Fruit fly (Drosophila melanogaster) whole organism, embryonic: ENCODE results near the gene yellow-e3.
A peak's percentile ranks its signal among the peaks of the same experiment; 100 is the strongest.

Experiments
- Bgb ChIP-seq: fragments of 200-800 bp; sonication (Bioruptor generic); IDR thresholded peaks from 2 replicates; pipeline ENCODE4 v1.3.6; 2022; ENCODE audit warnings: missing biosample characterization, missing genetic modification characterization; ENCODE audit not compliant: partially characterized antibody
- CG10462 ChIP-seq: fragments of 200-800 bp; sonication (Bioruptor generic); optimal IDR thresholded peaks from 2 replicates; lab custom pipeline; 2016; ENCODE audit warnings: missing biosample characterization, missing genetic modification characterization
- CG1233 ChIP-seq: fragments of 200-800 bp; sonication (Bioruptor generic); optimal IDR thresholded peaks from 4 replicates; lab custom pipeline; 2018; ENCODE audit warnings: missing biosample characterization, mild to moderate bottlenecking, missing genetic modification characterization
- CG12391 ChIP-seq: fragments of 200-800 bp; sonication (Bioruptor generic); optimal IDR thresholded peaks from 3 replicates; lab custom pipeline; 2018; ENCODE audit warnings: missing biosample characterization, mild to moderate bottlenecking, missing genetic modification characterization, moderate library complexity
- CG12744 ChIP-seq: fragments of 200-800 bp; sonication (Bioruptor generic); optimal IDR thresholded peaks from 2 replicates; lab custom pipeline; 2016; ENCODE audit warnings: missing biosample characterization, missing genetic modification characterization
- CG13287 ChIP-seq: fragments of 200-800 bp; sonication (Bioruptor generic); IDR thresholded peaks from 2 replicates; pipeline ENCODE4 v1.3.6; 2022; ENCODE audit warnings: missing biosample characterization, missing genetic modification characterization; ENCODE audit not compliant: partially characterized antibody
- CG14441 ChIP-seq: fragments of 200-800 bp; sonication (Bioruptor generic); IDR thresholded peaks from 2 replicates; pipeline ENCODE4 v1.3.6; 2022; ENCODE audit warnings: missing biosample characterization, missing genetic modification characterization
- CG16815 ChIP-seq: fragments of 200-800 bp; sonication (Bioruptor generic); optimal IDR thresholded peaks from 3 replicates; lab custom pipeline; 2017; ENCODE audit warnings: missing biosample characterization, mild to moderate bottlenecking, missing genetic modification characterization
- CG17361 ChIP-seq: fragments of 200-800 bp; sonication (Bioruptor generic); IDR thresholded peaks from 3 replicates; pipeline ENCODE4 v1.3.6; 2022; ENCODE audit warnings: missing biosample characterization, missing genetic modification characterization
- CG18011 ChIP-seq: fragments of 200-800 bp; sonication (Bioruptor generic); optimal IDR thresholded peaks from 2 replicates; lab custom pipeline; 2017; ENCODE audit warnings: missing biosample characterization, missing genetic modification characterization, mild to moderate bottlenecking, moderate library complexity, missing genotype
- CG2875 ChIP-seq: fragments of 200-800 bp; sonication (Bioruptor generic); optimal IDR thresholded peaks from 2 replicates; lab custom pipeline; 2017; ENCODE audit warnings: missing biosample characterization, mild to moderate bottlenecking, missing genetic modification characterization, missing genetic modification reagents
- CG31441 ChIP-seq: fragments of 200-800 bp; sonication (Bioruptor generic); IDR thresholded peaks from 2 replicates; pipeline ENCODE4 v1.3.6; 2022; ENCODE audit warnings: missing biosample characterization, missing genetic modification characterization
- CG34376 ChIP-seq: fragments of 200-800 bp; sonication (Bioruptor generic); optimal IDR thresholded peaks from 2 replicates; lab custom pipeline; 2018; ENCODE audit warnings: missing biosample characterization, mild to moderate bottlenecking, missing genetic modification characterization
- CG4707 ChIP-seq: fragments of 200-800 bp; sonication (Bioruptor generic); optimal IDR thresholded peaks from 2 replicates; lab custom pipeline; 2018; ENCODE audit warnings: missing biosample characterization, mild to moderate bottlenecking, missing genetic modification characterization, moderate library complexity
- CG7786 ChIP-seq: fragments of 200-800 bp; sonication (Bioruptor generic); optimal IDR thresholded peaks from 2 replicates; lab custom pipeline; 2016; ENCODE audit warnings: missing biosample characterization, missing genetic modification characterization
- CG7963 ChIP-seq: fragments of 200-800 bp; sonication (Bioruptor generic); IDR thresholded peaks from 3 replicates; pipeline ENCODE4 v1.3.6; 2022; ENCODE audit warnings: missing biosample characterization, missing genetic modification characterization; ENCODE audit not compliant: partially characterized antibody
- CG7987 ChIP-seq: fragments of 200-800 bp; sonication (Bioruptor generic); optimal IDR thresholded peaks from 2 replicates; lab custom pipeline; 2018; ENCODE audit warnings: missing biosample characterization, mild to moderate bottlenecking, missing genetic modification characterization, moderate library complexity
- CG8359 ChIP-seq: fragments of 200-800 bp; sonication (Bioruptor generic); optimal IDR thresholded peaks from 2 replicates; lab custom pipeline; 2017; ENCODE audit warnings: missing biosample characterization, mild to moderate bottlenecking, missing genetic modification characterization, borderline replicate concordance
- CG8388 ChIP-seq: fragments of 200-800 bp; sonication (Bioruptor generic); optimal IDR thresholded peaks from 2 replicates; lab custom pipeline; 2019; ENCODE audit warnings: missing biosample characterization, mild to moderate bottlenecking, missing genetic modification characterization, moderate library complexity
- CG8944 ChIP-seq: fragments of 200-800 bp; sonication (Bioruptor generic); optimal IDR thresholded peaks from 3 replicates; lab custom pipeline; 2016; ENCODE audit warnings: missing biosample characterization, missing genetic modification characterization
- Ets97D ChIP-seq: fragments of 200-800 bp; sonication (Bioruptor generic); optimal IDR thresholded peaks from 3 replicates; lab custom pipeline; 2016; ENCODE audit warnings: missing biosample characterization, missing genetic modification characterization
- Max ChIP-seq: fragments of 200-800 bp; sonication (Bioruptor generic); optimal IDR thresholded peaks from 2 replicates; lab custom pipeline; 2016; ENCODE audit warnings: missing biosample characterization, mild to moderate bottlenecking, missing genetic modification characterization
- Mes4 ChIP-seq: fragments of 200-800 bp; sonication (Bioruptor generic); optimal IDR thresholded peaks from 2 replicates; lab custom pipeline; 2016; ENCODE audit warnings: missing biosample characterization, missing genetic modification characterization
- Mrtf ChIP-seq: fragments of 200-800 bp; sonication (Bioruptor generic); IDR thresholded peaks from 3 replicates; pipeline ENCODE4 v1.3.6; 2022; ENCODE audit warnings: missing biosample characterization, missing genetic modification characterization
- NK7.1 ChIP-seq: fragments of 200-800 bp; sonication (Bioruptor generic); optimal IDR thresholded peaks from 3 replicates; lab custom pipeline; 2016; ENCODE audit warnings: missing biosample characterization, missing genetic modification characterization
- Oaz ChIP-seq: fragments of 200-800 bp; sonication (Bioruptor generic); IDR thresholded peaks from 2 replicates; pipeline ENCODE4 v1.3.6; 2022; ENCODE audit warnings: missing biosample characterization, missing genetic modification characterization
- Pdp1 ChIP-seq, 2 experiments: fragments of 200-800 bp; sonication (Bioruptor generic); optimal IDR thresholded peaks; 3 replicates each; lab custom pipeline; 2016; ENCODE audit warnings: missing biosample characterization in 2 of 2, missing genetic modification characterization in 2 of 2, mild to moderate bottlenecking in 1 of 2, moderate library complexity in 1 of 2
- Side ChIP-seq: fragments of 200-800 bp; sonication (Bioruptor generic); optimal IDR thresholded peaks from 2 replicates; lab custom pipeline; 2016; ENCODE audit warnings: missing biosample characterization, missing genetic modification characterization
- Sin3A ChIP-seq: fragments of >200 bp; optimal IDR thresholded peaks from 2 replicates; lab custom pipeline; 2018
- Stat92E ChIP-seq, 3 experiments: fragments of >200 bp in 2 of 3; fragments of 200-800 bp in 1 of 3; sonication (Bioruptor generic) in 1 of 3; optimal IDR thresholded peaks; 2 replicates each; lab custom pipeline; 2017 to 2019; ENCODE audit warnings: missing biosample characterization in 3 of 3, missing genetic modification characterization in 3 of 3, mild to moderate bottlenecking in 1 of 3, moderate library complexity in 1 of 3
- Vsx1 ChIP-seq: fragments of 200-800 bp; sonication (Bioruptor generic); optimal IDR thresholded peaks from 2 replicates; lab custom pipeline; 2017; ENCODE audit warnings: missing biosample characterization, mild to moderate bottlenecking, missing genetic modification characterization, missing genetic modification reagents
- ab ChIP-seq: fragments of 200-800 bp; sonication (Bioruptor generic); optimal IDR thresholded peaks from 2 replicates; lab custom pipeline; 2016; ENCODE audit warnings: missing biosample characterization, missing genetic modification characterization
- aop ChIP-seq: fragments of 200-800 bp; sonication (Bioruptor generic); IDR thresholded peaks from 2 replicates; pipeline ENCODE4 v1.3.6; 2022; ENCODE audit warnings: missing biosample characterization, missing genetic modification characterization
- ara ChIP-seq: fragments of 200-800 bp; sonication (Bioruptor generic); IDR thresholded peaks from 2 replicates; pipeline ENCODE4 v1.3.6; 2022; ENCODE audit warnings: missing biosample characterization, missing genetic modification characterization
- ato ChIP-seq: fragments of 200-800 bp; sonication (Bioruptor generic); IDR thresholded peaks from 2 replicates; pipeline ENCODE4 v1.3.6; 2022; ENCODE audit warnings: missing biosample characterization, missing genetic modification characterization; ENCODE audit not compliant: partially characterized antibody
- bsh ChIP-seq, 2 experiments: fragments of 200-800 bp; sonication (Bioruptor generic); optimal IDR thresholded peaks; 2 replicates each; lab custom pipeline; 2017 to 2018; ENCODE audit warnings: mild to moderate bottlenecking in 2 of 2, missing biosample characterization in 2 of 2, missing genetic modification characterization in 2 of 2, moderate library complexity in 1 of 2
- caup ChIP-seq: fragments of 200-800 bp; sonication (Bioruptor generic); optimal IDR thresholded peaks from 3 replicates; lab custom pipeline; 2017; ENCODE audit warnings: missing biosample characterization, mild to moderate bottlenecking, missing genetic modification characterization, moderate library complexity; ENCODE audit not compliant: severe bottlenecking
- eve ChIP-seq, 2 experiments: fragments of >200 bp; optimal IDR thresholded peaks; 2 replicates each; lab custom pipeline; 2017; ENCODE audit warnings: missing biosample characterization in 2 of 2, missing genetic modification characterization in 2 of 2
- eyg ChIP-seq: fragments of 200-800 bp; sonication (Bioruptor generic); optimal IDR thresholded peaks from 3 replicates; lab custom pipeline; 2016; ENCODE audit warnings: missing biosample characterization, missing genetic modification characterization
- ftz-f1 ChIP-seq: fragments of 200-800 bp; sonication (Bioruptor generic); optimal IDR thresholded peaks from 2 replicates; lab custom pipeline; 2016; ENCODE audit warnings: missing biosample characterization, missing genetic modification characterization
- gce ChIP-seq: fragments of 200-800 bp; sonication (Bioruptor generic); IDR thresholded peaks from 3 replicates; pipeline ENCODE4 v1.3.6; 2022; ENCODE audit warnings: missing biosample characterization, missing genetic modification characterization
- hb ChIP-seq: fragments of 200-800 bp; sonication (Bioruptor generic); IDR thresholded peaks from 3 replicates; pipeline ENCODE4 v1.3.6; 2022; ENCODE audit warnings: missing biosample characterization, missing genetic modification characterization; ENCODE audit not compliant: partially characterized antibody
- hth ChIP-seq: fragments of >200 bp; optimal IDR thresholded peaks from 2 replicates; lab custom pipeline; 2017; ENCODE audit warnings: inconsistent platforms
- kay ChIP-seq: fragments of 200-800 bp; sonication (Bioruptor generic); optimal IDR thresholded peaks from 2 replicates; lab custom pipeline; 2016; ENCODE audit warnings: missing biosample characterization, missing genetic modification characterization
- klu ChIP-seq: fragments of 200-800 bp; sonication (Bioruptor generic); IDR thresholded peaks from 2 replicates; pipeline ENCODE4 v1.3.6; 2022; ENCODE audit warnings: missing biosample characterization, missing genetic modification characterization
- lbe ChIP-seq: fragments of 200-800 bp; sonication (Bioruptor generic); optimal IDR thresholded peaks from 2 replicates; lab custom pipeline; 2016; ENCODE audit warnings: missing biosample characterization, mild to moderate bottlenecking, missing genetic modification characterization
- p53 ChIP-seq: fragments of 200-800 bp; sonication (Bioruptor generic); optimal IDR thresholded peaks from 2 replicates; lab custom pipeline; 2016; ENCODE audit warnings: missing biosample characterization, missing genetic modification characterization
- schlank ChIP-seq: fragments of 200-800 bp; sonication (Bioruptor generic); optimal IDR thresholded peaks from 2 replicates; lab custom pipeline; 2018; ENCODE audit warnings: missing biosample characterization, mild to moderate bottlenecking, missing genetic modification characterization
- tin ChIP-seq: fragments of 200-800 bp; sonication (Bioruptor generic); optimal IDR thresholded peaks from 3 replicates; lab custom pipeline; 2016; ENCODE audit warnings: missing biosample characterization, missing genetic modification characterization
- tup ChIP-seq: fragments of 200-800 bp; sonication (Bioruptor generic); optimal IDR thresholded peaks from 2 replicates; lab custom pipeline; 2016; ENCODE audit warnings: missing biosample characterization, mild to moderate bottlenecking, missing genetic modification characterization, moderate library complexity
- wdn ChIP-seq: fragments of 200-800 bp; sonication (Bioruptor generic); IDR thresholded peaks from 2 replicates; pipeline ENCODE4 v1.3.6; 2022; ENCODE audit warnings: missing biosample characterization, missing genetic modification characterization

Gene yellow-e3

DNA sequence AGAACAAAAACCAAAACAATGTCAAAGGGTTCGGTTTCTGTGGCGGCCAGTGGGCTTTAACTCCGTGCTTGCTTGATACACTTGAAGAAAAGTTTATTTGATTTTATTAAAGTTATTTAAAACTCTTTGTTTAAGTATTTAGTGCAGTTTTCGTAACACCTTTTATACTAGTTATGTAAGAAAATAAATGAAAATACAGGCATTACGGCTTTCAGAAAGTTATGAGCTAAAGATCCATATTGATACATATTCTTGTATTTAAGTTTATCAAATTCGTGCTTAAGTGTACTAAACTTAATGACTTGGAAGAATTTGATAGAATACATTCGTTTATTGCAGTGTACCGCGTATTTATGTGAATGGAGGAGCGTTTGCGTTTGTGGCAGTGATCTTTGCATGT lies 41.8 kb upstream of the yellow-e3 start (continued):
- TF ChIP-seq CG7963 (GFP tag; lab: Robert Waterston, UW) (no peak), caup (GFP tag; lab: Kevin White, UChicago) (no peak), tup (GFP tag; lab: Kevin White, UChicago) (no peak), gce (GFP tag; lab: Robert Waterston, UW) (no peak), CG1233 (peak; percentile 19), hb (GFP tag; lab: Robert Waterston, UW) (no peak), wdn (GFP tag; lab: Robert Waterston, UW) (no peak), CG7987 (GFP tag; lab: Kevin White, UChicago) (no peak), Side (GFP tag; lab: Kevin White, UChicago) (no peak), Stat92E (GFP tag; optimal IDR thresholded peaks at IDR 0.05; lab: Kevin White, UChicago) (no peak), Bgb (no peak), CG12391 (tag; lab: Kevin White, UChicago) (peak; percentile 46), eyg (GFP tag; lab: Kevin White, UChicago) (no peak), CG34376 (no peak), Ets97D (GFP tag; lab: Kevin White, UChicago) (no peak), CG16815 (GFP tag; lab: Kevin White, UChicago) (peak; percentile 20), CG14441 (0 out of 2 replicates have a peak, but pooled peaks have one; percentile 23), CG10462 (GFP tag; lab: Kevin White, UChicago) (peak; percentile 11), NK7.1 (GFP tag; lab: Kevin White, UChicago) (no peak), schlank (tag; lab: Kevin White, UChicago) (no peak), CG2875 (GFP tag; lab: Kevin White, UChicago) (no peak), Vsx1 (GFP tag; lab: Kevin White, UChicago) (no peak), CG7786 (GFP tag; lab: Kevin White, UChicago) (no peak), ftz-f1 (GFP tag; lab: Kevin White, UChicago) (no peak), Pdp1 (GFP tag; optimal IDR thresholded peaks at IDR 0.05; lab: Kevin White, UChicago) (peak; percentile 27 to 56), CG4707 (no peak), ato (no peak), hth (lab: Kevin White, UChicago) (no peak), CG12744 (GFP tag; lab: Kevin White, UChicago) (no peak), CG8359 (GFP tag; lab: Kevin White, UChicago) (no peak), klu (no peak), CG17361 (GFP tag; lab: Robert Waterston, UW) (peak; percentile 80), CG8388 (GFP tag; lab: Kevin White, UChicago) (peak; percentile 40), Max (no peak), aop (GFP tag; lab: Robert Waterston, UW) (no peak), ara (GFP tag; lab: Robert Waterston, UW) (no peak), bsh (GFP tag; optimal IDR thresholded peaks at IDR 0.05; lab: Kevin White, UChicago) (peak in 1 of 2 experiments; percentile 69), CG13287 (GFP tag; lab: Robert Waterston, UW) (no peak), p53 (GFP tag; lab: Kevin White, UChicago) (no peak), CG18011 (GFP tag; lab: Kevin White, UChicago) (no peak), CG8944 (no peak), lbe (GFP tag; lab: Kevin White, UChicago) (no peak), tin (GFP tag; lab: Kevin White, UChicago) (no peak), CG31441 (GFP tag; lab: Robert Waterston, UW) (peak; percentile 80), Oaz (no peak), Sin3A (lab: Kevin White, UChicago) (no peak), Mes4 (GFP tag; lab: Kevin White, UChicago) (no peak), Mrtf (GFP tag; lab: Robert Waterston, UW) (no peak), eve (GFP tag; optimal IDR thresholded peaks at IDR 0.05; lab: Kevin White, UChicago) (no peak), kay (no peak), ab (no peak)
